Worm (Caenorhabditis elegans) whole organism, dauer: ENCODE results near the gene kgb-1.

ENCODE experiments used
- unc-62 ChIP-seq: sonication (generic microtip); optimal IDR thresholded peaks from 2 replicates; lab custom pipeline; 2017; ENCODE audit warnings: missing biosample characterization, missing genetic modification reagents, missing genetic modification characterization

The kgb-1 gene

ce11 chrIV:409935-410334 lies at the start of gene kgb-1:
Gene kgb-1, minus strand, starts transcription at chrIV:410035.
- no peak for TF ChIP-seq unc-62 (GFP tag; lab: Kevin White, UChicago)

- no peak for TF ChIP-seq unc-62 (GFP tag; lab: Kevin White, UChicago)
These were observed 45.6 kb upstream of the kgb-1 start, which contains the start of gene M04G7.1 for ce11 chrIV:455484-455883. Gene M04G7.1, plus strand, starts transcription at chrIV:455784.

- TF ChIP-seq unc-62 (GFP tag; lab: Kevin White, UChicago): no peak
These were observed 45.0 kb upstream of the kgb-1 start, which contains the start of the genes Y66H1A.8 and M04G7.5 for ce11 chrIV:454816-455215. Gene Y66H1A.8, minus strand, starts transcription at chrIV:454916. Gene M04G7.5, plus strand, starts transcription at chrIV:455073.

- no peak for TF ChIP-seq unc-62 (GFP tag; lab: Kevin White, UChicago)
These were observed 35.5 kb upstream of the kgb-1 start, which contains the start of gene dpm-1 for ce11 chrIV:445377-445776. Gene dpm-1, plus strand, starts transcription at chrIV:445677.

ce11 chrIV:443622-444021 lies 33.8 kb upstream of the kgb-1 start, which contains the start of gene mrpl-55:
Gene mrpl-55, plus strand, starts transcription at chrIV:443985.
- no peak for TF ChIP-seq unc-62 (GFP tag; lab: Kevin White, UChicago)

ce11 chrIV:440509-440908 lies 30.7 kb upstream of the kgb-1 start, which contains the start of gene hum-8:
Gene hum-8, minus strand, starts transcription at chrIV:440554.
- TF ChIP-seq unc-62 (GFP tag; lab: Kevin White, UChicago): no peak

ce11 chrIV:438384-438783 lies 28.5 kb upstream of the kgb-1 start:
- TF ChIP-seq unc-62 (GFP tag; lab: Kevin White, UChicago): no peak

ce11 chrIV:428869-429268 lies 19.0 kb upstream of the kgb-1 start, which contains the start of gene Y66H1A.5:
Gene Y66H1A.5, minus strand, starts transcription at chrIV:429133.
- TF ChIP-seq unc-62 (GFP tag; lab: Kevin White, UChicago): no peak

ce11 chrIV:427100-427908 lies 17.5 kb upstream of the kgb-1 start:
- no peak for TF ChIP-seq unc-62 (GFP tag; lab: Kevin White, UChicago)

ce11 chrIV:426597-426996 lies 16.8 kb upstream of the kgb-1 start:
- no peak for TF ChIP-seq unc-62 (GFP tag; lab: Kevin White, UChicago)

ce11 chrIV:425995-426394 lies 16.2 kb upstream of the kgb-1 start, which contains the start of gene garr-1:
Gene garr-1, plus strand, starts transcription at chrIV:426168.
- no peak for TF ChIP-seq unc-62 (GFP tag; lab: Kevin White, UChicago)

- TF ChIP-seq unc-62 (GFP tag; lab: Kevin White, UChicago): no peak
These were observed 15.7 kb upstream of the kgb-1 start for ce11 chrIV:425546-425945.

ce11 chrIV:425052-425451 lies 15.2 kb upstream of the kgb-1 start, which contains the start of gene daf-18:
Gene daf-18, minus strand, starts transcription at chrIV:425177.
- TF ChIP-seq unc-62 (GFP tag; lab: Kevin White, UChicago): no peak

ce11 chrIV:422112-422511 lies 12.3 kb upstream of the kgb-1 start:
- no peak for TF ChIP-seq unc-62 (GFP tag; lab: Kevin White, UChicago)

ce11 chrIV:420686-421085 lies 10.9 kb upstream of the kgb-1 start:
- no peak for TF ChIP-seq unc-62 (GFP tag; lab: Kevin White, UChicago)

ce11 chrIV:419674-420073 lies 9.8 kb upstream of the kgb-1 start, which contains the start of gene eri-1:
Gene eri-1, minus strand, starts transcription at chrIV:419958.
- TF ChIP-seq unc-62 (GFP tag; lab: Kevin White, UChicago): no peak
